Worm (Caenorhabditis elegans) whole organism, L1 larva: ENCODE data around the gene Y49E10.27.

Experiments used
- C04F5.9 ChIP-seq: sonication (generic microtip); optimal IDR thresholded peaks from 2 replicates; lab custom pipeline; 2016; ENCODE audit warnings: missing genetic modification characterization, missing compliant biosample characterization
- C16A3.4 ChIP-seq: fragments of 150-350 bp; optimal IDR thresholded peaks from 2 replicates; lab custom pipeline; 2014; ENCODE audit warnings: missing biosample characterization, missing genetic modification characterization
- C34B4.2 ChIP-seq: sonication (generic microtip); optimal IDR thresholded peaks from 2 replicates; lab custom pipeline; 2017; ENCODE audit warnings: mild to moderate bottlenecking, missing genetic modification characterization, missing compliant biosample characterization
- F16B12.6 ChIP-seq: fragments of 150-350 bp; optimal IDR thresholded peaks from 2 replicates; lab custom pipeline; 2014; ENCODE audit warnings: missing biosample characterization, missing genetic modification characterization
- aha-1 ChIP-seq: fragments of 150-350 bp; optimal IDR thresholded peaks from 2 replicates; lab custom pipeline; 2014; ENCODE audit warnings: missing biosample characterization, missing genetic modification characterization
- alr-1 ChIP-seq: fragments of 200-800 bp; sonication (Bioruptor generic); optimal IDR thresholded peaks from 2 replicates; lab custom pipeline; 2018; ENCODE audit warnings: borderline replicate concordance, mild to moderate bottlenecking, missing genetic modification characterization, missing compliant biosample characterization
- aly-2 ChIP-seq: fragments of 150-350 bp; optimal IDR thresholded peaks from 2 replicates; lab custom pipeline; 2014; ENCODE audit warnings: missing biosample characterization, missing genetic modification characterization
- ceh-8 ChIP-seq: fragments of 200-800 bp; sonication (Bioruptor generic); optimal IDR thresholded peaks from 2 replicates; lab custom pipeline; 2018; ENCODE audit warnings: mild to moderate bottlenecking, missing genetic modification characterization, moderate library complexity, missing compliant biosample characterization
- ceh-82 ChIP-seq, 3 experiments: fragments of 150-350 bp in 1 of 3; sonication (generic microtip) in 2 of 3; optimal IDR thresholded peaks; 2 replicates each; lab custom pipeline; 2014 to 2017; ENCODE audit warnings: missing biosample characterization in 3 of 3, missing genetic modification characterization in 3 of 3
- ceh-88 ChIP-seq: fragments of 200-800 bp; sonication (Bioruptor generic); IDR thresholded peaks from 2 replicates; pipeline ENCODE4 v1.3.6; 2022; ENCODE audit warnings: missing genetic modification characterization, missing compliant biosample characterization
- ceh-90 ChIP-seq: sonication (generic microtip); optimal IDR thresholded peaks from 2 replicates; lab custom pipeline; 2016; ENCODE audit warnings: missing genetic modification characterization, missing compliant biosample characterization
- efl-1 ChIP-seq, 4 experiments: fragments of 150-350 bp; optimal IDR thresholded peaks in 3 of 4; peaks in 1 of 4; 1 replicate in 1 of 4; 2 replicates in 3 of 4; lab custom pipeline; 2014; ENCODE audit warnings: missing biosample characterization in 2 of 4, missing genetic modification characterization in 2 of 4, missing genetic modification reagents in 2 of 4
- efl-3 ChIP-seq: fragments of 200-800 bp; sonication (Bioruptor generic); optimal IDR thresholded peaks from 2 replicates; lab custom pipeline; 2018; ENCODE audit warnings: mild to moderate bottlenecking, missing genetic modification characterization, missing compliant biosample characterization
- egl-13 ChIP-seq: sonication (generic microtip); optimal IDR thresholded peaks from 2 replicates; lab custom pipeline; 2016; ENCODE audit warnings: missing genotype, missing genetic modification reagents, missing genetic modification characterization, missing compliant biosample characterization
- fkh-10 ChIP-seq: sonication (generic microtip); optimal IDR thresholded peaks from 2 replicates; lab custom pipeline; 2017; ENCODE audit warnings: missing biosample characterization, missing genetic modification reagents, missing genetic modification characterization
- grh-1 ChIP-seq: fragments of 200-800 bp; sonication (Bioruptor generic); IDR thresholded peaks from 2 replicates; pipeline ENCODE4 v1.3.6; 2022; ENCODE audit warnings: missing genetic modification reagents, missing genetic modification characterization, missing compliant biosample characterization
- irx-1 ChIP-seq: sonication (generic microtip); optimal IDR thresholded peaks from 2 replicates; lab custom pipeline; 2016; ENCODE audit warnings: missing genetic modification characterization, missing compliant biosample characterization
- isw-1 ChIP-seq: fragments of 200-800 bp; sonication (Bioruptor generic); IDR thresholded peaks from 2 replicates; pipeline ENCODE4 v1.3.6; 2022; ENCODE audit warnings: missing genetic modification characterization, missing compliant biosample characterization
- jun-1 ChIP-seq: fragments of 150-350 bp; optimal IDR thresholded peaks from 2 replicates; lab custom pipeline; 2014; ENCODE audit warnings: missing biosample characterization, missing genetic modification reagents, missing genetic modification characterization
- lin-14 ChIP-seq: fragments of 200-800 bp; sonication (Bioruptor generic); optimal IDR thresholded peaks from 2 replicates; lab custom pipeline; 2018; ENCODE audit warnings: mild to moderate bottlenecking, missing genetic modification characterization, moderate library complexity, missing compliant biosample characterization
- lin-15B ChIP-seq: fragments of 150-350 bp; sonication (generic microtip); optimal IDR thresholded peaks from 3 replicates; lab custom pipeline; 2014; ENCODE audit warnings: missing biosample characterization, missing genetic modification characterization
- lin-35 ChIP-seq, 2 experiments: fragments of 150-350 bp; optimal IDR thresholded peaks; 2 replicates each; lab custom pipeline; 2014; ENCODE audit warnings: missing biosample characterization in 2 of 2, missing genetic modification characterization in 2 of 2, missing genetic modification reagents in 2 of 2
- lin-39 ChIP-seq: fragments of 150-350 bp; optimal IDR thresholded peaks from 2 replicates; lab custom pipeline; 2014; ENCODE audit warnings: missing biosample characterization, missing genetic modification reagents, missing genetic modification characterization
- lir-3 ChIP-seq: sonication (generic microtip); optimal IDR thresholded peaks from 2 replicates; lab custom pipeline; 2016; ENCODE audit warnings: mild to moderate bottlenecking, missing genetic modification characterization, moderate library complexity, missing compliant biosample characterization; ENCODE audit not compliant: poor library complexity
- mab-9 ChIP-seq: fragments of 200-800 bp; sonication (Bioruptor generic); IDR thresholded peaks from 2 replicates; pipeline ENCODE4 v1.3.6; 2022; ENCODE audit warnings: missing genetic modification reagents, missing genetic modification characterization, missing compliant biosample characterization
- mdl-1 ChIP-seq, 2 experiments: fragments of 150-350 bp; optimal IDR thresholded peaks; 2 replicates each; lab custom pipeline; 2014 to 2017; ENCODE audit warnings: missing biosample characterization in 2 of 2, missing genetic modification characterization in 2 of 2, inconsistent platforms in 1 of 2
- nhr-12 ChIP-seq: sonication (generic microtip); optimal IDR thresholded peaks from 2 replicates; lab custom pipeline; 2017; ENCODE audit warnings: missing biosample characterization, missing genetic modification characterization
- nhr-19 ChIP-seq: fragments of 200-800 bp; sonication (Bioruptor generic); conservative IDR thresholded peaks from 2 replicates; pipeline ENCODE4 v1.3.6; 2022; ENCODE audit warnings: missing genetic modification characterization, missing compliant biosample characterization
- nhr-20 ChIP-seq: sonication (generic microtip); optimal IDR thresholded peaks from 2 replicates; lab custom pipeline; 2016; ENCODE audit warnings: mild to moderate bottlenecking, missing genetic modification characterization, missing compliant biosample characterization
- nhr-237 ChIP-seq: fragments of 150-350 bp; optimal IDR thresholded peaks from 2 replicates; lab custom pipeline; 2014; ENCODE audit warnings: missing biosample characterization, missing genetic modification characterization
- nhr-28 ChIP-seq: fragments of 150-350 bp; optimal IDR thresholded peaks from 2 replicates; lab custom pipeline; 2014; ENCODE audit warnings: missing biosample characterization, missing genetic modification characterization
- nhr-76 ChIP-seq: sonication (generic microtip); optimal IDR thresholded peaks from 2 replicates; lab custom pipeline; 2017; ENCODE audit warnings: missing biosample characterization, missing genetic modification characterization
- nhr-77 ChIP-seq: fragments of 150-350 bp; optimal IDR thresholded peaks from 2 replicates; lab custom pipeline; 2014; ENCODE audit warnings: missing biosample characterization, missing genetic modification characterization
- nhr-90 ChIP-seq: sonication (generic microtip); optimal IDR thresholded peaks from 2 replicates; lab custom pipeline; 2016; ENCODE audit warnings: mild to moderate bottlenecking, missing genetic modification characterization, missing compliant biosample characterization; ENCODE audit not compliant: poor library complexity
- pax-3 ChIP-seq: fragments of 200-800 bp; sonication (Bioruptor generic); optimal IDR thresholded peaks from 2 replicates; lab custom pipeline; 2018; ENCODE audit warnings: mild to moderate bottlenecking, missing genetic modification characterization, moderate library complexity, missing compliant biosample characterization
- skn-1 ChIP-seq: fragments of 150-350 bp; optimal IDR thresholded peaks from 2 replicates; lab custom pipeline; 2014; ENCODE audit warnings: missing biosample characterization, missing genetic modification characterization
- sptf-1 ChIP-seq: fragments of 150-350 bp; optimal IDR thresholded peaks from 2 replicates; lab custom pipeline; 2014; ENCODE audit warnings: missing biosample characterization, missing genetic modification characterization
- swsn-7 ChIP-seq: sonication (generic microtip); optimal IDR thresholded peaks from 2 replicates; lab custom pipeline; 2016; ENCODE audit warnings: missing genetic modification characterization, missing compliant biosample characterization
- tlp-1 ChIP-seq: fragments of 150-350 bp; optimal IDR thresholded peaks from 2 replicates; lab custom pipeline; 2014; ENCODE audit warnings: missing biosample characterization, missing genetic modification characterization
- unc-30 ChIP-seq: sonication (generic microtip); optimal IDR thresholded peaks from 2 replicates; lab custom pipeline; 2017; ENCODE audit warnings: missing biosample characterization, missing genetic modification characterization
- unc-62 ChIP-seq: fragments of 150-350 bp; optimal IDR thresholded peaks from 2 replicates; lab custom pipeline; 2014; ENCODE audit warnings: missing biosample characterization, missing genetic modification reagents, missing genetic modification characterization
- unc-86 ChIP-seq: sonication (generic microtip); optimal IDR thresholded peaks from 2 replicates; lab custom pipeline; 2016; ENCODE audit warnings: missing genetic modification characterization, missing compliant biosample characterization
- vab-15 ChIP-seq: sonication (generic microtip); optimal IDR thresholded peaks from 2 replicates; lab custom pipeline; 2017; ENCODE audit warnings: missing genotype, mild to moderate bottlenecking, missing genetic modification characterization, missing compliant biosample characterization
- zag-1 ChIP-seq: fragments of 150-350 bp; optimal IDR thresholded peaks from 2 replicates; lab custom pipeline; 2014; ENCODE audit warnings: missing biosample characterization, missing genetic modification characterization
- zip-4 ChIP-seq: fragments of 200-800 bp; sonication (Bioruptor generic); optimal IDR thresholded peaks from 2 replicates; lab custom pipeline; 2018; ENCODE audit warnings: mild to moderate bottlenecking, missing genetic modification characterization, moderate library complexity, missing compliant biosample characterization
- ztf-4 ChIP-seq: fragments of 150-350 bp; optimal IDR thresholded peaks from 2 replicates; lab custom pipeline; 2014; ENCODE audit warnings: missing biosample characterization, missing genetic modification characterization

Y49E10.27 gene

ce11 chrIII:12429579-12430084 is 4.6 kb upstream of the Y49E10.27 start, which contains the start of gene snr-6 (continued):
- TF ChIP-seq nhr-77 (tag; lab: Kevin White, UChicago) (peak; percentile 61), egl-13 (tag; lab: Kevin White, UChicago) (peak; percentile 38), C34B4.2 (tag; lab: Kevin White, UChicago) (no peak), ceh-88 (GFP tag; lab: Robert Waterston, UW) (no peak), lin-39 (tag; lab: Kevin White, UChicago) (no peak), efl-1 (optimal IDR thresholded peaks at IDR 0.05; lab: Kevin White, UChicago) (peak; percentile 62 to 97), efl-1 (GFP tag; optimal IDR thresholded peaks at IDR 0.05 in 1 of 2; lab: Kevin White, UChicago) (peak; percentile 98 to 99), nhr-237 (tag; lab: Kevin White, UChicago) (peak; percentile 44), swsn-7 (tag; lab: Kevin White, UChicago) (peak; percentile 61), aly-2 (tag; lab: Kevin White, UChicago) (peak; percentile 72), unc-62 (GFP tag; lab: Kevin White, UChicago) (no peak), C04F5.9 (tag; lab: Kevin White, UChicago) (peak; percentile 41), mab-9 (GFP tag; lab: Robert Waterston, UW) (no peak), vab-15 (no peak), C16A3.4 (tag; lab: Kevin White, UChicago) (peak; percentile 80), unc-86 (tag; lab: Kevin White, UChicago) (peak; percentile 59), nhr-76 (tag; lab: Kevin White, UChicago) (no peak), mdl-1 (tag; optimal IDR thresholded peaks at IDR 0.05; lab: Kevin White, UChicago) (peak in 1 of 2 experiments; percentile 67), efl-3 (no peak), zag-1 (no peak), alr-1 (tag; lab: Kevin White, UChicago) (no peak), nhr-28 (no peak), sptf-1 (tag; lab: Kevin White, UChicago) (no peak), F16B12.6 (peak; percentile 98), grh-1 (GFP tag; lab: Robert Waterston, UW) (peak; percentile 23; the same call in 1 of the 2 replicates), pax-3 (tag; lab: Kevin White, UChicago) (peak; percentile 22), ceh-82 (tag; optimal IDR thresholded peaks at IDR 0.05; lab: Kevin White, UChicago) (peak; percentile 48 to 90 (median 54)), ceh-8 (no peak), lin-35 (GFP tag; optimal IDR thresholded peaks at IDR 0.05; lab: Kevin White, UChicago) (peak; percentile 99), aha-1 (tag; lab: Kevin White, UChicago) (peak; percentile 2), nhr-90 (tag; lab: Kevin White, UChicago) (peak; percentile 28), nhr-19 (GFP tag; lab: Robert Waterston, UW) (no peak; the same call in 1 of the 2 replicates), tlp-1 (tag; lab: Kevin White, UChicago) (no peak), irx-1 (tag; lab: Kevin White, UChicago) (peak; percentile 54), skn-1 (tag; lab: Kevin White, UChicago) (peak; percentile 90), ceh-90 (tag; lab: Kevin White, UChicago) (peak; percentile 41), unc-30 (tag; lab: Kevin White, UChicago) (no peak), isw-1 (GFP tag; lab: Robert Waterston, UW) (peak; percentile 53), ztf-4 (tag; lab: Kevin White, UChicago) (no peak), fkh-10 (GFP tag; lab: Kevin White, UChicago) (peak; percentile 46), lin-14 (peak; percentile 60), nhr-20 (tag; lab: Kevin White, UChicago) (peak; percentile 66), lin-15B (peak; percentile 73), lir-3 (tag; lab: Kevin White, UChicago) (peak; percentile 35), nhr-12 (tag; lab: Kevin White, UChicago) (no peak), jun-1 (tag; lab: Kevin White, UChicago) (peak; percentile 41), zip-4 (GFP tag; lab: Kevin White, UChicago) (peak; percentile 14)
